Worm (Caenorhabditis elegans) whole organism, L2 larva: ENCODE results near the gene srh-200.

Experiments used
- C34F6.9 ChIP-seq: fragments of 150-350 bp; optimal IDR thresholded peaks from 2 replicates; lab custom pipeline; 2014; ENCODE audit warnings: missing biosample characterization, missing genetic modification characterization
- R02D3.7 ChIP-seq: fragments of 150-350 bp; optimal IDR thresholded peaks from 2 replicates; lab custom pipeline; 2014; ENCODE audit warnings: missing biosample characterization, missing genetic modification characterization
- Y55F3AM.14 ChIP-seq: fragments of 200-800 bp; sonication (Bioruptor generic); optimal IDR thresholded peaks from 2 replicates; lab custom pipeline; 2018; ENCODE audit warnings: mild to moderate bottlenecking, missing genetic modification characterization, missing compliant biosample characterization
- ZK546.5 ChIP-seq: sonication (generic microtip); optimal IDR thresholded peaks from 2 replicates; lab custom pipeline; 2017; ENCODE audit warnings: missing biosample characterization, missing genetic modification characterization
- alr-1 ChIP-seq: fragments of 150-350 bp; optimal IDR thresholded peaks from 2 replicates; lab custom pipeline; 2014; ENCODE audit warnings: missing biosample characterization, missing genetic modification characterization
- aly-2 ChIP-seq: fragments of 150-350 bp; optimal IDR thresholded peaks from 2 replicates; lab custom pipeline; 2014; ENCODE audit warnings: missing biosample characterization, missing genetic modification characterization
- blmp-1 ChIP-seq: sonication (generic microtip); optimal IDR thresholded peaks from 2 replicates; lab custom pipeline; 2017; ENCODE audit warnings: missing genetic modification characterization, mild to moderate bottlenecking, missing compliant biosample characterization, antibody characterized with exemption, moderate library complexity; ENCODE audit not compliant: insufficient read depth
- ceh-16 ChIP-seq: fragments of 150-350 bp; optimal IDR thresholded peaks from 2 replicates; lab custom pipeline; 2014; ENCODE audit warnings: missing biosample characterization, missing genetic modification characterization
- ceh-82 ChIP-seq: fragments of 150-350 bp; optimal IDR thresholded peaks from 2 replicates; lab custom pipeline; 2014; ENCODE audit warnings: missing biosample characterization, missing genetic modification characterization
- crh-2 ChIP-seq: sonication (generic microtip); optimal IDR thresholded peaks from 2 replicates; lab custom pipeline; 2017; ENCODE audit warnings: missing biosample characterization, missing genetic modification characterization
- dmd-4 ChIP-seq: sonication (generic microtip); optimal IDR thresholded peaks from 2 replicates; lab custom pipeline; 2017; ENCODE audit warnings: missing biosample characterization, missing genetic modification characterization
- elt-1 ChIP-seq: fragments of 150-350 bp; optimal IDR thresholded peaks from 2 replicates; lab custom pipeline; 2014; ENCODE audit warnings: missing biosample characterization, missing genetic modification characterization
- elt-3 ChIP-seq: sonication (generic microtip); optimal IDR thresholded peaks from 2 replicates; lab custom pipeline; 2017; ENCODE audit warnings: missing biosample characterization, missing genetic modification characterization
- lin-11 ChIP-seq: fragments of 150-350 bp; sonication (generic microtip); optimal IDR thresholded peaks from 2 replicates; lab custom pipeline; 2014; ENCODE audit warnings: missing biosample characterization, missing genetic modification characterization, inconsistent platforms, mixed read lengths
- lin-13 ChIP-seq: fragments of 150-350 bp; optimal IDR thresholded peaks from 2 replicates; lab custom pipeline; 2014; ENCODE audit warnings: missing biosample characterization, missing genetic modification reagents, missing genetic modification characterization
- lsy-2 ChIP-seq, 2 experiments: fragments of 150-350 bp in 1 of 2; sonication (generic microtip) in 1 of 2; optimal IDR thresholded peaks; 2 replicates each; lab custom pipeline; 2014 to 2017; ENCODE audit warnings: missing biosample characterization in 2 of 2, missing genetic modification characterization in 2 of 2
- mbf-1 ChIP-seq: sonication (generic microtip); optimal IDR thresholded peaks from 2 replicates; lab custom pipeline; 2017; ENCODE audit warnings: missing biosample characterization, missing genetic modification characterization
- nhr-10 ChIP-seq: sonication (generic microtip); optimal IDR thresholded peaks from 2 replicates; lab custom pipeline; 2017; ENCODE audit warnings: missing biosample characterization, missing genetic modification characterization
- nhr-12 ChIP-seq: fragments of 150-350 bp; optimal IDR thresholded peaks from 2 replicates; lab custom pipeline; 2014; ENCODE audit warnings: missing biosample characterization, missing genetic modification characterization
- nhr-23 ChIP-seq: fragments of 150-350 bp; optimal IDR thresholded peaks from 2 replicates; lab custom pipeline; 2014; ENCODE audit warnings: missing biosample characterization, missing genetic modification reagents, missing genetic modification characterization
- nhr-237 ChIP-seq: fragments of 150-350 bp; optimal IDR thresholded peaks from 2 replicates; lab custom pipeline; 2014; ENCODE audit warnings: missing biosample characterization, missing genetic modification characterization
- nhr-25 ChIP-seq: fragments of 150-350 bp; sonication (generic microtip); optimal IDR thresholded peaks from 3 replicates; lab custom pipeline; 2014; ENCODE audit warnings: missing biosample characterization, missing genetic modification characterization
- nhr-6 ChIP-seq: fragments of 150-350 bp; optimal IDR thresholded peaks from 2 replicates; lab custom pipeline; 2014; ENCODE audit warnings: missing biosample characterization, missing genetic modification characterization
- nhr-77 ChIP-seq: fragments of 150-350 bp; optimal IDR thresholded peaks from 2 replicates; lab custom pipeline; 2014; ENCODE audit warnings: missing biosample characterization, missing genetic modification characterization
- peb-1 ChIP-seq: fragments of 150-350 bp; optimal IDR thresholded peaks from 2 replicates; lab custom pipeline; 2014; ENCODE audit warnings: missing biosample characterization, missing genetic modification characterization
- sem-4 ChIP-seq: fragments of 150-350 bp; optimal IDR thresholded peaks from 2 replicates; lab custom pipeline; 2014; ENCODE audit warnings: missing biosample characterization, missing genetic modification reagents, missing genetic modification characterization
- skn-1 ChIP-seq: sonication (generic microtip); optimal IDR thresholded peaks from 2 replicates; lab custom pipeline; 2017; ENCODE audit warnings: missing biosample characterization, missing genetic modification characterization
- sma-3 ChIP-seq: sonication (generic microtip); optimal IDR thresholded peaks from 2 replicates; lab custom pipeline; 2016; ENCODE audit warnings: missing genetic modification reagents, missing genetic modification characterization, missing compliant biosample characterization
- sma-9 ChIP-seq, 2 experiments: fragments of 150-350 bp in 1 of 2; sonication (generic microtip) in 1 of 2; optimal IDR thresholded peaks; 2 replicates each; lab custom pipeline; 2014 to 2016; ENCODE audit warnings: missing genetic modification characterization in 2 of 2, mild to moderate bottlenecking in 1 of 2, missing biosample characterization in 1 of 2, missing compliant biosample characterization in 1 of 2, missing genetic modification reagents in 1 of 2, moderate library complexity in 1 of 2
- snpc-4 ChIP-seq: fragments of 150-350 bp; optimal IDR thresholded peaks from 2 replicates; lab custom pipeline; 2014; ENCODE audit warnings: missing biosample characterization, missing genetic modification characterization
- unc-55 ChIP-seq: fragments of 150-350 bp; sonication (generic microtip); optimal IDR thresholded peaks from 3 replicates; lab custom pipeline; 2014; ENCODE audit warnings: missing biosample characterization, missing genetic modification reagents, missing genetic modification characterization
- unc-62 ChIP-seq: fragments of 150-350 bp; optimal IDR thresholded peaks from 2 replicates; lab custom pipeline; 2014; ENCODE audit warnings: missing biosample characterization, missing genetic modification reagents, missing genetic modification characterization
- ztf-1 ChIP-seq: fragments of 200-800 bp; sonication (Bioruptor generic); conservative IDR thresholded peaks from 2 replicates; pipeline ENCODE4 v1.3.6; 2022; ENCODE audit warnings: missing genetic modification characterization, missing compliant biosample characterization
- ztf-11 ChIP-seq: sonication (generic microtip); optimal IDR thresholded peaks from 2 replicates; lab custom pipeline; 2017; ENCODE audit warnings: missing biosample characterization, missing genetic modification characterization
- ztf-4 ChIP-seq: fragments of 150-350 bp; optimal IDR thresholded peaks from 2 replicates; lab custom pipeline; 2014; ENCODE audit warnings: missing biosample characterization, missing genetic modification characterization

Gene srh-200

ce11 chrV:7653567-7653966 is at the start of gene srh-200:
srh-200 (minus strand) TSS chrV:7653667.
- TF ChIP-seq nhr-237 (tag; lab: Kevin White, UChicago) (no peak), snpc-4 (tag; lab: Kevin White, UChicago) (no peak), ztf-11 (tag; lab: Kevin White, UChicago) (no peak), C34F6.9 (tag; lab: Kevin White, UChicago) (no peak), aly-2 (tag; lab: Kevin White, UChicago) (no peak), nhr-77 (tag; lab: Kevin White, UChicago) (no peak), R02D3.7 (tag; lab: Kevin White, UChicago) (no peak), nhr-25 (no peak), nhr-10 (no peak), nhr-6 (tag; lab: Kevin White, UChicago) (no peak), sma-9 (GFP tag; optimal IDR thresholded peaks at IDR 0.05; lab: Kevin White, UChicago) (no peak), sma-9 (tag; optimal IDR thresholded peaks at IDR 0.05; lab: Kevin White, UChicago) (no peak), ZK546.5 (tag; lab: Kevin White, UChicago) (no peak)

- no peak for TF ChIP-seq sem-4 (tag; lab: Kevin White, UChicago)
- no peak for TF ChIP-seq nhr-77 (tag; lab: Kevin White, UChicago)
- TF ChIP-seq dmd-4 (tag; lab: Kevin White, UChicago), result no peak
- no peak for TF ChIP-seq lin-11 (tag; lab: Kevin White, UChicago)
Observed at ce11 chrV:7696842-7697241, 43.4 kb upstream of the srh-200 start, which contains the start of gene ZK105.3. ZK105.3 (plus strand) TSS chrV:7697142.

ce11 chrV:7693394-7693793 is 39.9 kb upstream of the srh-200 start, which contains the start of gene C12D5.10:
C12D5.10 (minus strand) TSS chrV:7693494.
- TF ChIP-seq nhr-12 (tag; lab: Kevin White, UChicago) (no peak), lin-11 (tag; lab: Kevin White, UChicago) (no peak), R02D3.7 (tag; lab: Kevin White, UChicago) (no peak), unc-55 (GFP tag; lab: Kevin White, UChicago) (no peak), lsy-2 (tag; optimal IDR thresholded peaks at IDR 0.05; lab: Kevin White, UChicago) (no peak), crh-2 (tag; lab: Kevin White, UChicago) (no peak), elt-1 (no peak), lin-13 (GFP tag; lab: Kevin White, UChicago) (no peak), blmp-1 (no peak), elt-3 (no peak), snpc-4 (tag; lab: Kevin White, UChicago) (no peak), Y55F3AM.14 (GFP tag; lab: Kevin White, UChicago) (no peak), nhr-23 (tag; lab: Kevin White, UChicago) (no peak), unc-62 (GFP tag; lab: Kevin White, UChicago) (no peak), ceh-16 (tag; lab: Kevin White, UChicago) (no peak)

- no peak for TF ChIP-seq skn-1 (tag; lab: Kevin White, UChicago)
- TF ChIP-seq ztf-4 (tag; lab: Kevin White, UChicago), result no peak
- no peak for TF ChIP-seq mbf-1
- TF ChIP-seq sma-3 (GFP tag; lab: Kevin White, UChicago), result no peak
- no peak for TF ChIP-seq peb-1
- no peak for TF ChIP-seq sem-4 (tag; lab: Kevin White, UChicago)
- no peak for TF ChIP-seq ztf-1 (GFP tag; lab: Robert Waterston, UW)
Observed at ce11 chrV:7690637-7691036, 37.2 kb upstream of the srh-200 start.

- no peak for TF ChIP-seq ceh-82 (tag; lab: Kevin White, UChicago)
- TF ChIP-seq nhr-237 (tag; lab: Kevin White, UChicago), result no peak
- no peak for TF ChIP-seq elt-1
- TF ChIP-seq alr-1 (tag; lab: Kevin White, UChicago), result no peak
- no peak for TF ChIP-seq sma-9 (GFP tag; optimal IDR thresholded peaks at IDR 0.05; lab: Kevin White, UChicago)
- TF ChIP-seq sma-9 (tag; optimal IDR thresholded peaks at IDR 0.05; lab: Kevin White, UChicago), result no peak
Observed at ce11 chrV:7689888-7690287, 36.4 kb upstream of the srh-200 start, which contains the start of gene C12D5.9. C12D5.9 (minus strand) TSS chrV:7689988.
